Fruit fly (Drosophila melanogaster) whole organism, embryonic: ENCODE measurements around the gene CG5225.

Experiments
- ATbp ChIP-seq: fragments of 200-800 bp; sonication (Bioruptor generic); optimal IDR thresholded peaks from 2 replicates; lab custom pipeline; 2017; ENCODE audit warnings: missing biosample characterization, mild to moderate bottlenecking, missing genetic modification characterization, missing genetic modification reagents
- B-H1 ChIP-seq: fragments of 200-800 bp; sonication (Bioruptor generic); IDR thresholded peaks from 3 replicates; pipeline ENCODE4 v1.3.6; 2022; ENCODE audit warnings: missing biosample characterization, missing genetic modification characterization
- CG10209 ChIP-seq: fragments of 200-800 bp; sonication (Bioruptor generic); optimal IDR thresholded peaks from 3 replicates; lab custom pipeline; 2017; ENCODE audit warnings: missing biosample characterization, mild to moderate bottlenecking, missing genetic modification characterization, missing genetic modification reagents
- CG10654 ChIP-seq: fragments of 200-800 bp; sonication (Bioruptor generic); optimal IDR thresholded peaks from 2 replicates; lab custom pipeline; 2016; ENCODE audit warnings: missing biosample characterization, missing genetic modification characterization
- CG12769 ChIP-seq: fragments of 200-800 bp; sonication (Bioruptor generic); optimal IDR thresholded peaks from 2 replicates; lab custom pipeline; 2019; ENCODE audit warnings: missing biosample characterization, mild to moderate bottlenecking, missing genetic modification characterization, moderate library complexity
- CG12942 ChIP-seq: fragments of 200-800 bp; sonication (Bioruptor generic); optimal IDR thresholded peaks from 3 replicates; lab custom pipeline; 2016; ENCODE audit warnings: missing biosample characterization, missing genetic modification characterization
- CG13894 ChIP-seq: fragments of 200-800 bp; sonication (Bioruptor generic); optimal IDR thresholded peaks from 3 replicates; lab custom pipeline; 2018; ENCODE audit warnings: missing biosample characterization, mild to moderate bottlenecking, missing genetic modification characterization, moderate library complexity
- CG14667 ChIP-seq: fragments of 200-800 bp; sonication (Bioruptor generic); IDR thresholded peaks from 2 replicates; pipeline ENCODE4 v1.3.6; 2022; ENCODE audit warnings: missing biosample characterization, missing genetic modification characterization
- CG14860 ChIP-seq: fragments of 200-800 bp; sonication (Bioruptor generic); IDR thresholded peaks from 3 replicates; pipeline ENCODE4 v1.3.6; 2022; ENCODE audit warnings: missing biosample characterization, missing genetic modification characterization; ENCODE audit not compliant: partially characterized antibody
- CG15514 ChIP-seq: fragments of 200-800 bp; sonication (Bioruptor generic); optimal IDR thresholded peaks from 3 replicates; lab custom pipeline; 2017; ENCODE audit warnings: missing biosample characterization, missing genetic modification characterization, mild to moderate bottlenecking, moderate library complexity, missing genetic modification reagents
- CG2199 ChIP-seq: fragments of 200-800 bp; sonication (Bioruptor generic); IDR thresholded peaks from 3 replicates; pipeline ENCODE4 v1.3.6; 2022; ENCODE audit warnings: missing biosample characterization, missing genetic modification characterization
- CG30020 ChIP-seq: fragments of 200-800 bp; optimal IDR thresholded peaks from 2 replicates; lab custom pipeline; 2019; ENCODE audit warnings: missing biosample characterization, mild to moderate bottlenecking, missing genetic modification characterization, moderate library complexity
- CG3847 ChIP-seq: fragments of 200-800 bp; sonication (Bioruptor generic); IDR thresholded peaks from 2 replicates; pipeline ENCODE4 v1.3.6; 2022; ENCODE audit warnings: missing biosample characterization, missing genetic modification characterization
- CG5953 ChIP-seq: fragments of 200-800 bp; sonication (Bioruptor generic); IDR thresholded peaks from 2 replicates; pipeline ENCODE4 v1.3.6; 2022; ENCODE audit warnings: missing biosample characterization, missing genetic modification characterization
- CG6175 ChIP-seq: fragments of 200-800 bp; sonication (Bioruptor generic); IDR thresholded peaks from 3 replicates; pipeline ENCODE4 v1.3.6; 2022; ENCODE audit warnings: missing biosample characterization, missing genetic modification characterization
- CG6689 ChIP-seq: fragments of 200-800 bp; sonication (Bioruptor generic); IDR thresholded peaks from 2 replicates; pipeline ENCODE4 v1.3.6; 2022; ENCODE audit warnings: missing biosample characterization, missing genetic modification characterization
- CG6791 ChIP-seq: fragments of 200-800 bp; sonication (Bioruptor generic); IDR thresholded peaks from 3 replicates; pipeline ENCODE4 v1.3.6; 2022; ENCODE audit warnings: missing biosample characterization, missing genetic modification characterization; ENCODE audit not compliant: partially characterized antibody
- CG9609 ChIP-seq: fragments of 200-800 bp; sonication (Bioruptor generic); optimal IDR thresholded peaks from 3 replicates; lab custom pipeline; 2016; ENCODE audit warnings: missing biosample characterization, missing genetic modification characterization
- CG9932 ChIP-seq: fragments of 200-800 bp; sonication (Bioruptor generic); IDR thresholded peaks from 2 replicates; pipeline ENCODE4 v1.3.6; 2022; ENCODE audit warnings: missing biosample characterization, missing genetic modification characterization
- D19B ChIP-seq: fragments of 200-800 bp; sonication (Bioruptor generic); optimal IDR thresholded peaks from 2 replicates; lab custom pipeline; 2017; ENCODE audit warnings: missing biosample characterization, mild to moderate bottlenecking, missing genetic modification characterization
- Dfd ChIP-seq, 2 experiments: fragments of >200 bp; optimal IDR thresholded peaks; 2 replicates each; lab custom pipeline; 2017; ENCODE audit warnings: missing biosample characterization in 2 of 2, missing genetic modification characterization in 2 of 2
- HHEX ChIP-seq: fragments of 200-800 bp; sonication (Bioruptor generic); optimal IDR thresholded peaks from 3 replicates; lab custom pipeline; 2017; ENCODE audit warnings: missing biosample characterization, mild to moderate bottlenecking, missing genetic modification characterization, missing genetic modification reagents
- HLH54F ChIP-seq: fragments of 200-800 bp; sonication (Bioruptor generic); optimal IDR thresholded peaks from 3 replicates; lab custom pipeline; 2016; ENCODE audit warnings: missing biosample characterization, missing genetic modification characterization
- MBD-R2 ChIP-seq: fragments of 200-800 bp; sonication (Bioruptor generic); IDR thresholded peaks from 2 replicates; pipeline ENCODE4 v1.3.6; 2022; ENCODE audit warnings: missing biosample characterization, missing genetic modification characterization
- Mad ChIP-seq: fragments of 200-800 bp; sonication (Bioruptor generic); optimal IDR thresholded peaks from 2 replicates; lab custom pipeline; 2016; ENCODE audit warnings: missing biosample characterization, missing genetic modification characterization
- NfI ChIP-seq: fragments of 200-800 bp; sonication (Bioruptor generic); optimal IDR thresholded peaks from 3 replicates; lab custom pipeline; 2018; ENCODE audit warnings: missing biosample characterization, mild to moderate bottlenecking, missing genetic modification characterization, moderate library complexity
- Oli ChIP-seq: fragments of 200-800 bp; sonication (Bioruptor generic); optimal IDR thresholded peaks from 2 replicates; lab custom pipeline; 2018; ENCODE audit warnings: missing biosample characterization, mild to moderate bottlenecking, missing genetic modification characterization, moderate library complexity
- PHDP ChIP-seq: fragments of 200-800 bp; sonication (Bioruptor generic); optimal IDR thresholded peaks from 3 replicates; lab custom pipeline; 2018; ENCODE audit warnings: missing biosample characterization, mild to moderate bottlenecking, missing genetic modification characterization, moderate library complexity
- Sin3A ChIP-seq: fragments of >200 bp; optimal IDR thresholded peaks from 2 replicates; lab custom pipeline; 2018
- bcd ChIP-seq: fragments of 200-800 bp; sonication (Bioruptor generic); optimal IDR thresholded peaks from 2 replicates; lab custom pipeline; 2017; ENCODE audit warnings: missing biosample characterization, mild to moderate bottlenecking, missing genetic modification characterization
- cg ChIP-seq: fragments of 200-800 bp; sonication (Bioruptor generic); optimal IDR thresholded peaks from 3 replicates; lab custom pipeline; 2019; ENCODE audit warnings: missing biosample characterization, mild to moderate bottlenecking, missing genetic modification characterization, moderate library complexity
- chm ChIP-seq: fragments of 200-800 bp; sonication (Bioruptor generic); IDR thresholded peaks from 2 replicates; pipeline ENCODE4 v1.3.6; 2022; ENCODE audit warnings: missing biosample characterization, missing genetic modification characterization
- chn ChIP-seq: fragments of 200-800 bp; sonication (Bioruptor generic); optimal IDR thresholded peaks from 2 replicates; lab custom pipeline; 2016; ENCODE audit warnings: missing biosample characterization, missing genetic modification characterization
- dm ChIP-seq: fragments of 200-800 bp; sonication (Bioruptor generic); optimal IDR thresholded peaks from 3 replicates; lab custom pipeline; 2016; ENCODE audit warnings: missing biosample characterization, missing genetic modification characterization
- eyg ChIP-seq: fragments of 200-800 bp; sonication (Bioruptor generic); optimal IDR thresholded peaks from 3 replicates; lab custom pipeline; 2016; ENCODE audit warnings: missing biosample characterization, missing genetic modification characterization
- fru ChIP-seq: fragments of >200 bp; optimal IDR thresholded peaks from 2 replicates; lab custom pipeline; 2017
- gcm2 ChIP-seq: fragments of 200-800 bp; sonication (Bioruptor generic); optimal IDR thresholded peaks from 2 replicates; lab custom pipeline; 2016; ENCODE audit warnings: missing biosample characterization, missing genetic modification characterization
- gfzf ChIP-seq: fragments of 200-800 bp; sonication (Bioruptor generic); optimal IDR thresholded peaks from 2 replicates; lab custom pipeline; 2016; ENCODE audit warnings: missing biosample characterization, mild to moderate bottlenecking, missing genetic modification characterization, moderate library complexity
- gsb ChIP-seq: fragments of 200-800 bp; sonication (Bioruptor generic); IDR thresholded peaks from 2 replicates; pipeline ENCODE4 v1.3.6; 2022; ENCODE audit warnings: missing biosample characterization, missing genetic modification characterization
- hb ChIP-seq: fragments of 200-800 bp; sonication (Bioruptor generic); IDR thresholded peaks from 3 replicates; pipeline ENCODE4 v1.3.6; 2022; ENCODE audit warnings: missing biosample characterization, missing genetic modification characterization; ENCODE audit not compliant: partially characterized antibody
- inv ChIP-seq: fragments of 200-800 bp; sonication (Bioruptor generic); IDR thresholded peaks from 2 replicates; pipeline ENCODE4 v1.3.6; 2022; ENCODE audit warnings: missing biosample characterization, missing genetic modification characterization; ENCODE audit not compliant: partially characterized antibody
- nom ChIP-seq: fragments of 200-800 bp; sonication (Bioruptor generic); optimal IDR thresholded peaks from 2 replicates; lab custom pipeline; 2017; ENCODE audit warnings: missing biosample characterization, missing genetic modification characterization, mild to moderate bottlenecking, moderate library complexity, missing genetic modification reagents
- otp ChIP-seq: fragments of 200-800 bp; sonication (Bioruptor generic); IDR thresholded peaks from 3 replicates; pipeline ENCODE4, ENCODE4 v1.3.6; 2022; ENCODE audit warnings: missing biosample characterization, missing genetic modification characterization
- pros ChIP-seq: fragments of 200-800 bp; sonication (Bioruptor generic); optimal IDR thresholded peaks from 3 replicates; lab custom pipeline; 2019; ENCODE audit warnings: missing biosample characterization, mild to moderate bottlenecking, missing genetic modification characterization, moderate library complexity
- pum ChIP-seq: fragments of 200-800 bp; sonication (Bioruptor generic); optimal IDR thresholded peaks from 2 replicates; lab custom pipeline; 2016; ENCODE audit warnings: missing biosample characterization, missing genetic modification characterization
- tap ChIP-seq: fragments of 200-800 bp; optimal IDR thresholded peaks from 3 replicates; lab custom pipeline; 2019; ENCODE audit warnings: missing biosample characterization, mild to moderate bottlenecking, missing genetic modification characterization, moderate library complexity
- trh ChIP-seq: fragments of 200-800 bp; sonication (Bioruptor generic); optimal IDR thresholded peaks from 2 replicates; lab custom pipeline; 2016; ENCODE audit warnings: missing biosample characterization, missing genetic modification characterization
- usp ChIP-seq: fragments of >200 bp; optimal IDR thresholded peaks from 2 replicates; lab custom pipeline; 2017; ENCODE audit warnings: missing biosample characterization, missing genetic modification characterization
- zf30C ChIP-seq: fragments of 200-800 bp; sonication (Bioruptor generic); optimal IDR thresholded peaks from 3 replicates; lab custom pipeline; 2018; ENCODE audit warnings: missing biosample characterization, mild to moderate bottlenecking, missing genetic modification characterization

CG5225 gene

dm6 chr3R:17002218-17003110 lies 26.0 kb upstream of the CG5225 start, which contains the start of the genes Sf3a1 and Irc (continued):
- TF ChIP-seq bcd (peak; percentile 1), chn (no peak), B-H1 (no peak), Oli (tag; lab: Kevin White, UChicago) (no peak), chm (peak; percentile 5; the same call in 1 of the 2 replicates), eyg (GFP tag; lab: Kevin White, UChicago) (no peak), CG13894 (peak; percentile 42), cg (peak; percentile 18), zf30C (no peak), Sin3A (lab: Kevin White, UChicago) (peak; percentile 61), CG6791 (GFP tag; lab: Robert Waterston, UW) (peak; percentile 96), CG12942 (GFP tag; lab: Kevin White, UChicago) (no peak), usp (GFP tag; lab: Kevin White, UChicago) (no peak), CG9609 (GFP tag; lab: Kevin White, UChicago) (peak; percentile 2), CG3847 (GFP tag; lab: Robert Waterston, UW) (peak; percentile 51; the same call in 1 of the 2 replicates), otp (no peak), CG6689 (GFP tag; lab: Robert Waterston, UW) (no peak), hb (GFP tag; lab: Robert Waterston, UW) (peak; percentile 93), ATbp (GFP tag; lab: Kevin White, UChicago) (no peak), CG12769 (tag; lab: Kevin White, UChicago) (peak; percentile 65), CG10654 (no peak), gsb (no peak), Mad (GFP tag; lab: Kevin White, UChicago) (peak; percentile 20), CG15514 (GFP tag; lab: Kevin White, UChicago) (peak; percentile 100), trh (GFP tag; lab: Kevin White, UChicago) (no peak), CG14667 (GFP tag; lab: Robert Waterston, UW) (no peak), nom (GFP tag; lab: Kevin White, UChicago) (peak; percentile 64), dm (GFP tag; lab: Kevin White, UChicago) (peak; percentile 44), CG30020 (tag; lab: Kevin White, UChicago) (peak; percentile 18), gfzf (peak; percentile 52), inv (GFP tag; lab: Robert Waterston, UW) (peak; percentile 94), CG14860 (GFP tag; lab: Robert Waterston, UW) (peak; percentile 86), CG2199 (GFP tag; lab: Robert Waterston, UW) (peak; percentile 71; the same call in 1 of the 3 replicates), NfI (peak; percentile 23), Dfd (GFP tag; optimal IDR thresholded peaks at IDR 0.05; lab: Kevin White, UChicago) (no peak), CG9932 (GFP tag; lab: Robert Waterston, UW) (peak; percentile 75), tap (tag; lab: Kevin White, UChicago) (no peak), CG10209 (GFP tag; lab: Kevin White, UChicago) (no peak), CG6175 (GFP tag; lab: Robert Waterston, UW) (0 out of 3 replicates have a peak, but pooled peaks have one; percentile 13), pum (GFP tag; lab: Kevin White, UChicago) (peak; percentile 7), D19B (GFP tag; lab: Kevin White, UChicago) (no peak), pros (GFP tag; lab: Kevin White, UChicago) (no peak), HHEX (GFP tag; lab: Kevin White, UChicago) (no peak), MBD-R2 (GFP tag; lab: Robert Waterston, UW) (peak; percentile 93), gcm2 (GFP tag; lab: Kevin White, UChicago) (no peak), CG5953 (GFP tag; lab: Robert Waterston, UW) (no peak), fru (lab: Kevin White, UChicago) (no peak), HLH54F (GFP tag; lab: Kevin White, UChicago) (peak; percentile 13), PHDP (peak; percentile 5)
